Fruit fly (Drosophila melanogaster): ENCODE data around the gene CG42337.

CG42337 gene

DNA sequence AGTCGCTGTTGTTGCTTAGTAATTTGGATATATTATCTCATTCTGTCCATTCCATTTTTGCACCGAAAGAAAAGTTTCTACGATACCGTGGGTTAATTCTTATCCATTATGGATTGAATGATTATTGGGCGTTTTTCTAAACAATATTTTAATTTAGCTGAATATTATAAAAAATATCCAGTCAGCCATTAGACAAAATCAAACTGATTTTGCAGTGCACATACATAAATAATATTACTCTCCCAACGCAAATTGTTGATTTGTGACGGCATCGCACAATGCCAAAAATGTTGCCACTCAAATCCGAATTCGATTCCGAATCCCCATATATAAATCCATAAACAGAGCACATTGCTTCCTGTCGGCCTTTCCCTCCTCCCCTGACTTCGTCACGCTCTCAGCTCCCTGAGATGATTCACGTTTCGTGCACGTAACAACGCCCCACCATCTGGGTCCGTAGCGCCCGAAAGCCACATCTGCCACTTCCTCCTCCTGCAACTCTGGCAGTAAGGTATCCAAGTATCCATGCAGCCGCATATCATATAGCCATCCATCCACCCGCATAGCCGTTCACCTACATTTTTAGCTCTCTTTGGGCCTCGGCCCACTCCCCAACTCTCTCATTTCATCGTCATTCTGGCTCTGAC is 16.1 kb downstream of the CG42337 start (continued):
- TF ChIP-seq lov (optimal IDR thresholded peaks at IDR 0.05), result no peak
- TF ChIP-seq lov (GFP tag; IDR thresholded peaks at IDR 0.05), result no peak
- TF ChIP-seq CG10959 (GFP tag; IDR thresholded peaks at IDR 0.05), result no peak
- no peak for TF ChIP-seq Dref (GFP tag; IDR thresholded peaks at IDR 0.05)
- TF ChIP-seq Deaf1 (tag; optimal IDR thresholded peaks at IDR 0.05), result peak; percentile 34
- TF ChIP-seq crc (GFP tag; optimal IDR thresholded peaks at IDR 0.05), result no peak
- no peak for TF ChIP-seq NC2β (GFP tag; optimal IDR thresholded peaks at IDR 0.05)
- TF ChIP-seq CG12391 (tag; optimal IDR thresholded peaks at IDR 0.05), result peak; percentile 68
- peak; percentile 80 for TF ChIP-seq CG11456 (GFP tag; IDR thresholded peaks at IDR 0.05)
- TF ChIP-seq Hr78 (GFP tag; optimal IDR thresholded peaks at IDR 0.05), result no peak
- TF ChIP-seq CG14014 (GFP tag; IDR thresholded peaks at IDR 0.05), result peak; percentile 80
- TF ChIP-seq stwl (tag; optimal IDR thresholded peaks at IDR 0.05), result no peak
- no peak for TF ChIP-seq CG10431 (GFP tag; optimal IDR thresholded peaks at IDR 0.05)
- TF ChIP-seq NfI (GFP tag; optimal IDR thresholded peaks at IDR 0.05), result peak; percentile 61
- no peak for TF ChIP-seq fru (optimal IDR thresholded peaks at IDR 0.05)
- no peak for TF ChIP-seq CG11398 (GFP tag; optimal IDR thresholded peaks at IDR 0.05)
- no peak for TF ChIP-seq ftz-f1 (GFP tag; optimal IDR thresholded peaks at IDR 0.05)
- TF ChIP-seq odd (GFP tag; optimal IDR thresholded peaks at IDR 0.05), result peak; percentile 3
- TF ChIP-seq Hmx (GFP tag; optimal IDR thresholded peaks at IDR 0.05), result peak; percentile 45
- no peak for TF ChIP-seq E2f2 (GFP tag; IDR thresholded peaks at IDR 0.05)
- TF ChIP-seq seq (GFP tag; IDR thresholded peaks at IDR 0.05), result peak; percentile 74
- no peak for TF ChIP-seq ash1 (GFP tag; optimal IDR thresholded peaks at IDR 0.05)
- TF ChIP-seq Doc2 (GFP tag; IDR thresholded peaks at IDR 0.05), result no peak
- TF ChIP-seq fd102C (GFP tag; optimal IDR thresholded peaks at IDR 0.05), result no peak
- peak; percentile 12 for TF ChIP-seq CG10267 (tag; optimal IDR thresholded peaks at IDR 0.05)
- TF ChIP-seq bowl (GFP tag; IDR thresholded peaks at IDR 0.05), result peak; percentile 16; the same call in 1 of the 2 replicates
- no peak for TF ChIP-seq usp (GFP tag; optimal IDR thresholded peaks at IDR 0.05)
- peak; percentile 79; the same call in 2 of the 3 replicates for TF ChIP-seq CG11695 (GFP tag; IDR thresholded peaks at IDR 0.05)
- no peak for TF ChIP-seq CG8924 (tag; optimal IDR thresholded peaks at IDR 0.05)
- peak; percentile 73 for TF ChIP-seq Ada2b (GFP tag; IDR thresholded peaks at IDR 0.05)
- TF ChIP-seq btn (GFP tag; optimal IDR thresholded peaks at IDR 0.05), result no peak
- peak; percentile 66 for TF ChIP-seq CG7556 (GFP tag; optimal IDR thresholded peaks at IDR 0.05)
- TF ChIP-seq h (optimal IDR thresholded peaks at IDR 0.05), result no peak
- no peak for TF ChIP-seq CG4707 (GFP tag; optimal IDR thresholded peaks at IDR 0.05)
- peak; percentile 36 for TF ChIP-seq CG2116 (GFP tag; optimal IDR thresholded peaks at IDR 0.05)
- TF ChIP-seq Stat92E (GFP tag; optimal IDR thresholded peaks at IDR 0.05), result no peak
- TF ChIP-seq Fer3 (tag; optimal IDR thresholded peaks at IDR 0.05), result peak; percentile 83
- peak; percentile 56 for TF ChIP-seq kay (GFP tag; optimal IDR thresholded peaks at IDR 0.05)
- TF ChIP-seq CG33213 (GFP tag; optimal IDR thresholded peaks at IDR 0.05), result peak; percentile 1
- no peak for TF ChIP-seq br (optimal IDR thresholded peaks at IDR 0.05)
- TF ChIP-seq hth (optimal IDR thresholded peaks at IDR 0.05), result no peak
- no peak for TF ChIP-seq CG7963 (GFP tag; IDR thresholded peaks at IDR 0.05; ENCODE audit: partially characterized antibody)
- TF ChIP-seq YL-1 (GFP tag; optimal IDR thresholded peaks at IDR 0.05), result no peak
- peak; percentile 68; the same call in 2 of the 3 replicates for TF ChIP-seq CG11560 (tag; IDR thresholded peaks at IDR 0.05)
- no peak for TF ChIP-seq z (GFP tag; IDR thresholded peaks at IDR 0.05)
- peak; percentile 83 for TF ChIP-seq CG3281 (GFP tag; optimal IDR thresholded peaks at IDR 0.05)
- no peak for TF ChIP-seq CkIIα-i1 (GFP tag; IDR thresholded peaks at IDR 0.05)
- TF ChIP-seq nerfin-1 (tag; optimal IDR thresholded peaks at IDR 0.05), result no peak
- no peak for TF ChIP-seq eve (GFP tag; optimal IDR thresholded peaks at IDR 0.05)
- TF ChIP-seq sd (tag; optimal IDR thresholded peaks at IDR 0.05), result peak; percentile 77
- peak; percentile 40 for TF ChIP-seq CG7928 (GFP tag; optimal IDR thresholded peaks at IDR 0.05)
- peak; percentile 70 for TF ChIP-seq CG31224 (GFP tag; IDR thresholded peaks at IDR 0.05)

Data from whole organism, embryonic.